Worm (Caenorhabditis elegans): ENCODE results near the gene wrt-2.

The wrt-2 gene

ce11 chrX:3051315-3051993 lies 42.7 kb downstream of the wrt-2 start:
- TF ChIP-seq mdl-1 (tag; optimal IDR thresholded peaks at IDR 0.05), result no peak
- no peak for TF ChIP-seq elt-3 (tag; optimal IDR thresholded peaks at IDR 0.05)
- no peak for TF ChIP-seq unc-62 (GFP tag; optimal IDR thresholded peaks at IDR 0.05)
- TF ChIP-seq fkh-10 (GFP tag; optimal IDR thresholded peaks at IDR 0.05), result peak; percentile 84
- no peak for TF ChIP-seq nhr-67 (tag; optimal IDR thresholded peaks at IDR 0.05)
- TF ChIP-seq jun-1 (tag; optimal IDR thresholded peaks at IDR 0.05), result no peak

- TF ChIP-seq elt-3 (tag; optimal IDR thresholded peaks at IDR 0.05), result no peak
- TF ChIP-seq nfya-1 (tag; optimal IDR thresholded peaks at IDR 0.05; ENCODE audit: insufficient read depth), result peak; percentile 75
- TF ChIP-seq mdl-1 (tag; optimal IDR thresholded peaks at IDR 0.05), result peak; percentile 19
- no peak for TF ChIP-seq ceh-9 (tag; optimal IDR thresholded peaks at IDR 0.05)
- TF ChIP-seq ztf-4 (tag; optimal IDR thresholded peaks at IDR 0.05), result no peak
- peak; percentile 34 for TF ChIP-seq hmg-11 (tag; optimal IDR thresholded peaks at IDR 0.05)
- peak; percentile 16 for TF ChIP-seq pha-4 (tag; optimal IDR thresholded peaks at IDR 0.05)
- TF ChIP-seq pqm-1 (tag; optimal IDR thresholded peaks at IDR 0.05), result peak; percentile 44
- TF ChIP-seq nhr-23 (tag; optimal IDR thresholded peaks at IDR 0.05), result no peak
- TF ChIP-seq lin-39 (tag; optimal IDR thresholded peaks at IDR 0.05), result peak; percentile 71
- peak; percentile 37 for TF ChIP-seq elt-2 (tag; optimal IDR thresholded peaks at IDR 0.05)
- no peak for TF ChIP-seq elt-1 (tag; optimal IDR thresholded peaks at IDR 0.05)
- TF ChIP-seq egl-5 (tag; optimal IDR thresholded peaks at IDR 0.05), result peak; percentile 55
- TF ChIP-seq zag-1 (tag; optimal IDR thresholded peaks at IDR 0.05), result peak; percentile 18
- no peak for TF ChIP-seq nhr-28 (tag; optimal IDR thresholded peaks at IDR 0.05)
- TF ChIP-seq unc-62 (GFP tag; optimal IDR thresholded peaks at IDR 0.05), result peak; percentile 24
Observed at ce11 chrX:3049233-3049632, 44.9 kb downstream of the wrt-2 start.

DNA sequence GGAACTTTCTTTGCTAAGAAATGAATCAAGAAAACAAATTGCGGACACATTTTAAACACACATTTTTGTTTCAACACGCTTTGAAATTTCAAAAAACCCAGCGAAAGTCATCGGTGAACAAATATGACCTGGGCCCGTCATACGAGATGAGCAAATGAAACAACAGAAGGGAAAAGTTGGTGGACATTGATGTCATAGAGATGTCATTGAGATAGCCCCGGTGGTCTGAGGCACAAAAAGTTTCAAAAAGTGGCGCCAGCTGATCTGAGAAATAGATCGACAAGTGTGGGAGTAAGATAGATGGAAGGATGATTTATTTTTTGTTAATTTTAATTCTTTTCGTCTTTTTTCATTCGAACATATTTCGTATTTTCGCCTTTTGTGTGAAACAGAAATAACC lies 45.5 kb downstream of the wrt-2 start:
- no peak for TF ChIP-seq ZK546.5 (tag; optimal IDR thresholded peaks at IDR 0.05)
- TF ChIP-seq elt-1 (tag; optimal IDR thresholded peaks at IDR 0.05), result peak; percentile 3

DNA sequence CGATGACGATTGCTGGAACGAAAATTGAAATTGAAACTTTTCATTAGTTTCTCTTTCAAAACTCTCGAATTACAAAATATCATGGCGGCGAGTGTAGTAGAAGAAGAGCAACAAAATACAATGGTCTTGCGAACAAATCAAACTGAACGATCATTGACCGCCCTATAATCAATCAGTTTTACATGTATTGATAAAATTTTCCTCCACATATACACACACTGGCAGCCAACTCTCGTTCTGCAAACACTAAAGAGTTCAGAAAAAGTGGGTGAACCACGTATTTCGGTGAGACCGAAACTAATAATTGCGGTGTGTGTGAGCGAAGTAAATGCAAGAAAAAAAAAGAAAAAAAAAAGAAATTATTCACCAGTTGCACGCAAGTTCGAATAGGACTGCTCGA lies 46.9 kb downstream of the wrt-2 start:
- TF ChIP-seq pqm-1 (tag; optimal IDR thresholded peaks at IDR 0.05), result peak; percentile 34
- TF ChIP-seq eor-1 (tag; optimal IDR thresholded peaks at IDR 0.05), result no peak
- no peak for TF ChIP-seq ztf-4 (tag; optimal IDR thresholded peaks at IDR 0.05)
- no peak for TF ChIP-seq tbx-2 (tag; optimal IDR thresholded peaks at IDR 0.05)
- peak; percentile 36 for TF ChIP-seq elt-2 (tag; optimal IDR thresholded peaks at IDR 0.05)

DNA sequence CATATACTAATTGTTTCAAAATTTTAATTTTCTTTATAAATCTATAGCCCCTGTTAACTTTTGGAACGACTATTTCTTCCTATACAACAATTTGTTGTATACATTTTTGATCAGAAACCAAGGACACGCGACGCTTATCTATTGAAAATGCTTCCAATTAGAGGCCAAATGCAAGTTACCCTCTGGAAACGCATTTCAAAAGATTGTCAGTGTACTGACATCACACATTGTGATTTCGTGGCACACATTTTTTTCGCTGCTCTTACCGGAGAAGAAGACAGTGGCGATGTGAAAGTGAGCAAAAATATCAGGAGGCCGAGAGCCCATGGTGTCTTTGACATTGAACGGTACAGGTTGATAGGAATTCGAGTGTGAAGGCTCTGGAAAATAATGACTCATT lies 48.7 kb downstream of the wrt-2 start, which contains the start of gene cnnm-3:
Gene cnnm-3 (minus strand): TSS at position 382 of the 400 bp plus-strand sequence.
- TF ChIP-seq nhr-237 (tag; optimal IDR thresholded peaks at IDR 0.05) (no peak), lin-39 (tag; optimal IDR thresholded peaks at IDR 0.05) (no peak), ZK546.5 (tag; optimal IDR thresholded peaks at IDR 0.05) (no peak), ztf-4 (tag; optimal IDR thresholded peaks at IDR 0.05) (no peak), fkh-10 (GFP tag; optimal IDR thresholded peaks at IDR 0.05) (no peak), tbx-2 (tag; optimal IDR thresholded peaks at IDR 0.05) (no peak), unc-39 (tag; optimal IDR thresholded peaks at IDR 0.05) (no peak), nhr-28 (tag; optimal IDR thresholded peaks at IDR 0.05) (no peak), elt-3 (tag; optimal IDR thresholded peaks at IDR 0.05) (no peak)
